Worm (Caenorhabditis elegans) whole organism, L1 larva: ENCODE results near the gene F28C10.1.

Experiments
- C34B4.2 ChIP-seq: sonication (generic microtip); optimal IDR thresholded peaks from 2 replicates; lab custom pipeline; 2017; ENCODE audit warnings: mild to moderate bottlenecking, missing genetic modification characterization, missing compliant biosample characterization
- blmp-1 ChIP-seq: fragments of 150-350 bp; optimal IDR thresholded peaks from 2 replicates; lab custom pipeline; 2014; ENCODE audit warnings: missing biosample characterization, missing genetic modification characterization
- ceh-8 ChIP-seq: fragments of 200-800 bp; sonication (Bioruptor generic); optimal IDR thresholded peaks from 2 replicates; lab custom pipeline; 2018; ENCODE audit warnings: mild to moderate bottlenecking, missing genetic modification characterization, moderate library complexity, missing compliant biosample characterization
- ceh-88 ChIP-seq: fragments of 200-800 bp; sonication (Bioruptor generic); IDR thresholded peaks from 2 replicates; pipeline ENCODE4 v1.3.6; 2022; ENCODE audit warnings: missing genetic modification characterization, missing compliant biosample characterization
- efl-1 ChIP-seq, 4 experiments: fragments of 150-350 bp; optimal IDR thresholded peaks in 3 of 4; peaks in 1 of 4; 1 replicate in 1 of 4; 2 replicates in 3 of 4; lab custom pipeline; 2014; ENCODE audit warnings: missing biosample characterization in 2 of 4, missing genetic modification characterization in 2 of 4, missing genetic modification reagents in 2 of 4
- elt-2 ChIP-seq: sonication (generic microtip); optimal IDR thresholded peaks from 2 replicates; lab custom pipeline; 2016; ENCODE audit warnings: missing genetic modification characterization, mild to moderate bottlenecking, inconsistent platforms, missing compliant biosample characterization, missing genetic modification reagents
- ets-5 ChIP-seq: fragments of 200-800 bp; sonication (Bioruptor generic); IDR thresholded peaks from 2 replicates; pipeline ENCODE4 v1.3.6; 2022; ENCODE audit warnings: missing genetic modification characterization, missing compliant biosample characterization
- fkh-4 ChIP-seq: sonication (generic microtip); optimal IDR thresholded peaks from 2 replicates; lab custom pipeline; 2016; ENCODE audit warnings: missing compliant biosample characterization, missing genetic modification characterization, borderline replicate concordance
- fos-1 ChIP-seq: fragments of 150-350 bp; optimal IDR thresholded peaks from 2 replicates; lab custom pipeline; 2014; ENCODE audit warnings: missing biosample characterization, missing genetic modification characterization
- grh-1 ChIP-seq: fragments of 200-800 bp; sonication (Bioruptor generic); IDR thresholded peaks from 2 replicates; pipeline ENCODE4 v1.3.6; 2022; ENCODE audit warnings: missing genetic modification reagents, missing genetic modification characterization, missing compliant biosample characterization
- hlh-4 ChIP-seq: sonication (generic microtip); optimal IDR thresholded peaks from 2 replicates; lab custom pipeline; 2016; ENCODE audit warnings: mild to moderate bottlenecking, missing genetic modification characterization, missing compliant biosample characterization
- hpl-2 ChIP-seq: fragments of 150-350 bp; optimal IDR thresholded peaks from 2 replicates; lab custom pipeline; 2014; ENCODE audit warnings: missing biosample characterization, missing genetic modification reagents, missing genetic modification characterization
- isw-1 ChIP-seq: fragments of 200-800 bp; sonication (Bioruptor generic); IDR thresholded peaks from 2 replicates; pipeline ENCODE4 v1.3.6; 2022; ENCODE audit warnings: missing genetic modification characterization, missing compliant biosample characterization
- lin-14 ChIP-seq: fragments of 200-800 bp; sonication (Bioruptor generic); optimal IDR thresholded peaks from 2 replicates; lab custom pipeline; 2018; ENCODE audit warnings: mild to moderate bottlenecking, missing genetic modification characterization, moderate library complexity, missing compliant biosample characterization
- lin-15B ChIP-seq: fragments of 150-350 bp; sonication (generic microtip); optimal IDR thresholded peaks from 3 replicates; lab custom pipeline; 2014; ENCODE audit warnings: missing biosample characterization, missing genetic modification characterization
- lin-35 ChIP-seq, 2 experiments: fragments of 150-350 bp; optimal IDR thresholded peaks; 2 replicates each; lab custom pipeline; 2014; ENCODE audit warnings: missing biosample characterization in 2 of 2, missing genetic modification characterization in 2 of 2, missing genetic modification reagents in 2 of 2
- lir-3 ChIP-seq: sonication (generic microtip); optimal IDR thresholded peaks from 2 replicates; lab custom pipeline; 2016; ENCODE audit warnings: mild to moderate bottlenecking, missing genetic modification characterization, moderate library complexity, missing compliant biosample characterization; ENCODE audit not compliant: poor library complexity
- lsy-2 ChIP-seq, 2 experiments: fragments of 150-350 bp; optimal IDR thresholded peaks; 2 replicates each; lab custom pipeline; 2014; ENCODE audit warnings: missing biosample characterization in 2 of 2, missing genetic modification characterization in 2 of 2
- mab-9 ChIP-seq: fragments of 200-800 bp; sonication (Bioruptor generic); IDR thresholded peaks from 2 replicates; pipeline ENCODE4 v1.3.6; 2022; ENCODE audit warnings: missing genetic modification reagents, missing genetic modification characterization, missing compliant biosample characterization
- nhr-11 ChIP-seq: fragments of 150-350 bp; optimal IDR thresholded peaks from 2 replicates; lab custom pipeline; 2014; ENCODE audit warnings: missing biosample characterization, missing genetic modification characterization
- nhr-12 ChIP-seq: sonication (generic microtip); optimal IDR thresholded peaks from 2 replicates; lab custom pipeline; 2017; ENCODE audit warnings: missing biosample characterization, missing genetic modification characterization
- nhr-19 ChIP-seq: fragments of 200-800 bp; sonication (Bioruptor generic); conservative IDR thresholded peaks from 2 replicates; pipeline ENCODE4 v1.3.6; 2022; ENCODE audit warnings: missing genetic modification characterization, missing compliant biosample characterization
- nhr-28 ChIP-seq: fragments of 150-350 bp; optimal IDR thresholded peaks from 2 replicates; lab custom pipeline; 2014; ENCODE audit warnings: missing biosample characterization, missing genetic modification characterization
- nhr-71 ChIP-seq: sonication (generic microtip); optimal IDR thresholded peaks from 2 replicates; lab custom pipeline; 2016; ENCODE audit warnings: mild to moderate bottlenecking, missing genetic modification characterization, moderate library complexity, missing compliant biosample characterization
- snu-23 ChIP-seq: sonication (generic microtip); optimal IDR thresholded peaks from 2 replicates; lab custom pipeline; 2016; ENCODE audit warnings: missing genetic modification characterization, missing compliant biosample characterization
- swsn-7 ChIP-seq: sonication (generic microtip); optimal IDR thresholded peaks from 2 replicates; lab custom pipeline; 2016; ENCODE audit warnings: missing genetic modification characterization, missing compliant biosample characterization
- tbx-2 ChIP-seq: sonication (generic microtip); optimal IDR thresholded peaks from 2 replicates; lab custom pipeline; 2016; ENCODE audit warnings: missing genetic modification characterization, missing compliant biosample characterization
- unc-62 ChIP-seq: fragments of 150-350 bp; optimal IDR thresholded peaks from 2 replicates; lab custom pipeline; 2014; ENCODE audit warnings: missing biosample characterization, missing genetic modification reagents, missing genetic modification characterization
- unc-86 ChIP-seq: sonication (generic microtip); optimal IDR thresholded peaks from 2 replicates; lab custom pipeline; 2016; ENCODE audit warnings: missing genetic modification characterization, missing compliant biosample characterization
- zag-1 ChIP-seq: fragments of 150-350 bp; optimal IDR thresholded peaks from 2 replicates; lab custom pipeline; 2014; ENCODE audit warnings: missing biosample characterization, missing genetic modification characterization
- zip-4 ChIP-seq: fragments of 200-800 bp; sonication (Bioruptor generic); optimal IDR thresholded peaks from 2 replicates; lab custom pipeline; 2018; ENCODE audit warnings: mild to moderate bottlenecking, missing genetic modification characterization, moderate library complexity, missing compliant biosample characterization

F28C10.1 gene

ce11 chrX:553420-553819 lies 10.5 kb downstream of the F28C10.1 start:
- TF ChIP-seq hlh-4 (tag; lab: Kevin White, UChicago) (no peak), nhr-11 (tag; lab: Kevin White, UChicago) (no peak), fkh-4 (no peak), lin-35 (GFP tag; optimal IDR thresholded peaks at IDR 0.05; lab: Kevin White, UChicago) (peak in 1 of 2 experiments; percentile 19), lsy-2 (tag; optimal IDR thresholded peaks at IDR 0.05; lab: Kevin White, UChicago) (no peak)
- TF ChIP-seq, all 84 proteins: peak for 1

- TF ChIP-seq nhr-28 (no peak), zip-4 (GFP tag; lab: Kevin White, UChicago) (no peak), nhr-71 (tag; lab: Kevin White, UChicago) (no peak), swsn-7 (tag; lab: Kevin White, UChicago) (no peak), lsy-2 (tag; optimal IDR thresholded peaks at IDR 0.05; lab: Kevin White, UChicago) (no peak), zag-1 (tag; lab: Kevin White, UChicago) (no peak), unc-86 (tag; lab: Kevin White, UChicago) (no peak), isw-1 (GFP tag; lab: Robert Waterston, UW) (no peak), grh-1 (no peak), ceh-8 (GFP tag; lab: Kevin White, UChicago) (no peak), C34B4.2 (tag; lab: Kevin White, UChicago) (no peak), mab-9 (GFP tag; lab: Robert Waterston, UW) (no peak), tbx-2 (tag; lab: Kevin White, UChicago) (no peak), lin-14 (GFP tag; lab: Kevin White, UChicago) (no peak), fos-1 (tag; lab: Kevin White, UChicago) (no peak), ceh-88 (GFP tag; lab: Robert Waterston, UW) (no peak), snu-23 (GFP tag; lab: Kevin White, UChicago) (no peak)
These were observed 11.0 kb downstream of the F28C10.1 start, which contains the start of gene F57C12.6 for ce11 chrX:553875-554274. Gene F57C12.6, minus strand, starts transcription at chrX:553975.

ce11 chrX:555043-555791 lies 12.3 kb downstream of the F28C10.1 start:
- TF ChIP-seq lin-15B (tag; lab: Kevin White, UChicago) (no peak), elt-2 (tag; lab: Kevin White, UChicago) (peak; percentile 66), unc-62 (GFP tag; lab: Kevin White, UChicago) (no peak), ets-5 (no peak), nhr-19 (no peak), fos-1 (tag; lab: Kevin White, UChicago) (no peak), hpl-2 (no peak)

DNA sequence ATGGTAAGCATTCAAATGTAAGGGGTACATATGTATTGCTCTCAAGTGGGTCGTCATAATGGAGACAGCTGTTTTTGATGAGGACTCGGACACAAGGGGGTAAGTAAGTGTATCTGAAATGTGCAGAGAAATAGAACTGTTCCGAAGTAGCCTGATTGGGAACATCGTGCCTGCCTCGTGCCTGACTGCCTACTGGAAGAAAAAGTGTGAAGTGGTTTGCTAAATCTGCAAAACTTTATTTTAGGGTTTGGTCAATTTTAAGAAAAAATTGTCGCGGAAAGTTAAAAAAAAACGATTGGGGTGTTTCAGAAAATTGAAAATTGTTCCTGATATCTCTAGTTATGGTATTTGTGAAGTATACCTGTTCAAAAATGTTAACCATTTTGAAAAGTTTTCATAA lies 14.3 kb downstream of the F28C10.1 start, which contains the start of gene hlh-19:
TSS of gene hlh-19 (minus strand) at position 101 of the 400 bp plus-strand sequence.
- TF ChIP-seq lir-3 (tag; lab: Kevin White, UChicago) (no peak), tbx-2 (tag; lab: Kevin White, UChicago) (no peak), blmp-1 (tag; lab: Kevin White, UChicago) (no peak)

- TF ChIP-seq isw-1 (GFP tag; lab: Robert Waterston, UW): no peak
- no peak for TF ChIP-seq efl-1 (optimal IDR thresholded peaks at IDR 0.05; lab: Kevin White, UChicago)
- no peak for TF ChIP-seq efl-1 (GFP tag; optimal IDR thresholded peaks at IDR 0.05 in 1 of 2; lab: Kevin White, UChicago)
- TF ChIP-seq nhr-12 (tag; lab: Kevin White, UChicago): no peak
These were observed 14.9 kb downstream of the F28C10.1 start, which contains the start of gene nas-38 for ce11 chrX:557857-558256. Gene nas-38, plus strand, starts transcription at chrX:558157.
